Fruit fly (Drosophila melanogaster) whole organism, embryonic: ENCODE results near the gene CG13055.

Experiments used
- Blimp-1 ChIP-seq: fragments of 200-800 bp; sonication (Bioruptor generic); optimal IDR thresholded peaks from 3 replicates; lab custom pipeline; 2018; ENCODE audit warnings: missing biosample characterization, missing genetic modification characterization, mild to moderate bottlenecking, moderate library complexity, missing genetic modification reagents
- CG12104 ChIP-seq: fragments of 200-800 bp; sonication (Bioruptor generic); optimal IDR thresholded peaks from 3 replicates; lab custom pipeline; 2016; ENCODE audit warnings: missing biosample characterization, missing genetic modification characterization
- CG15601 ChIP-seq: fragments of 200-800 bp; sonication (Bioruptor generic); optimal IDR thresholded peaks from 3 replicates; lab custom pipeline; 2019; ENCODE audit warnings: missing biosample characterization, mild to moderate bottlenecking, missing genetic modification characterization, moderate library complexity
- CG1602 ChIP-seq: fragments of 200-800 bp; sonication (Bioruptor generic); optimal IDR thresholded peaks from 3 replicates; lab custom pipeline; 2016; ENCODE audit warnings: missing biosample characterization, missing genetic modification characterization
- CG17802 ChIP-seq: fragments of 200-800 bp; sonication (Bioruptor generic); optimal IDR thresholded peaks from 2 replicates; lab custom pipeline; 2018; ENCODE audit warnings: missing biosample characterization, mild to moderate bottlenecking, missing genetic modification characterization, moderate library complexity
- CG2202 ChIP-seq: fragments of 200-800 bp; sonication (Bioruptor generic); optimal IDR thresholded peaks from 2 replicates; lab custom pipeline; 2018; ENCODE audit warnings: missing biosample characterization, mild to moderate bottlenecking, missing genetic modification characterization
- CG6175 ChIP-seq: fragments of 200-800 bp; sonication (Bioruptor generic); IDR thresholded peaks from 3 replicates; pipeline ENCODE4 v1.3.6; 2022; ENCODE audit warnings: missing biosample characterization, missing genetic modification characterization
- CG6254 ChIP-seq: fragments of 200-800 bp; sonication (Bioruptor generic); optimal IDR thresholded peaks from 3 replicates; lab custom pipeline; 2017; ENCODE audit warnings: mild to moderate bottlenecking, missing biosample characterization, missing genetic modification reagents, missing genetic modification characterization
- CG8089 ChIP-seq: fragments of 200-800 bp; sonication (Bioruptor generic); optimal IDR thresholded peaks from 3 replicates; lab custom pipeline; 2016; ENCODE audit warnings: missing biosample characterization, missing genetic modification characterization
- CG9437 ChIP-seq: fragments of 200-800 bp; sonication (Bioruptor generic); optimal IDR thresholded peaks from 2 replicates; lab custom pipeline; 2018; ENCODE audit warnings: missing biosample characterization, mild to moderate bottlenecking, missing genetic modification characterization
- CG9797 ChIP-seq: fragments of 200-800 bp; sonication (Bioruptor generic); optimal IDR thresholded peaks from 3 replicates; lab custom pipeline; 2018; ENCODE audit warnings: missing biosample characterization, mild to moderate bottlenecking, missing genetic modification characterization
- Camta ChIP-seq: fragments of 200-800 bp; sonication (Bioruptor generic); optimal IDR thresholded peaks from 2 replicates; lab custom pipeline; 2016; ENCODE audit warnings: missing biosample characterization, missing genetic modification characterization
- Dfd ChIP-seq, 2 experiments: fragments of >200 bp; optimal IDR thresholded peaks; 2 replicates each; lab custom pipeline; 2017; ENCODE audit warnings: missing biosample characterization in 2 of 2, missing genetic modification characterization in 2 of 2
- Dip2 ChIP-seq: fragments of 200-800 bp; sonication (Bioruptor generic); IDR thresholded peaks from 2 replicates; pipeline ENCODE4 v1.3.6; 2022; ENCODE audit warnings: missing biosample characterization, missing genetic modification characterization
- Dp ChIP-seq: fragments of 200-800 bp; sonication (Bioruptor generic); optimal IDR thresholded peaks from 2 replicates; lab custom pipeline; 2018; ENCODE audit warnings: missing biosample characterization, mild to moderate bottlenecking, missing genetic modification characterization, moderate library complexity
- Kr ChIP-seq: fragments of 200-800 bp; sonication (Bioruptor generic); optimal IDR thresholded peaks from 2 replicates; lab custom pipeline; 2017; ENCODE audit warnings: missing biosample characterization, mild to moderate bottlenecking, missing genetic modification characterization
- Lim3 ChIP-seq: fragments of 200-800 bp; sonication (Bioruptor generic); IDR thresholded peaks from 2 replicates; pipeline ENCODE4 v1.3.6; 2022; ENCODE audit warnings: missing biosample characterization, missing genetic modification characterization
- Ptx1 ChIP-seq: fragments of 200-800 bp; sonication (Bioruptor generic); IDR thresholded peaks from 2 replicates; pipeline ENCODE4 v1.3.6; 2022; ENCODE audit warnings: missing biosample characterization, missing genetic modification characterization
- Usf ChIP-seq: fragments of 200-800 bp; sonication (Bioruptor generic); optimal IDR thresholded peaks from 2 replicates; lab custom pipeline; 2017; ENCODE audit warnings: missing genotype, missing biosample characterization, missing genetic modification characterization
- abd-A ChIP-seq: fragments of 200-800 bp; sonication (Bioruptor generic); optimal IDR thresholded peaks from 3 replicates; lab custom pipeline; 2019; ENCODE audit warnings: missing biosample characterization, mild to moderate bottlenecking, missing genetic modification characterization, moderate library complexity
- bsh ChIP-seq, 2 experiments: fragments of 200-800 bp; sonication (Bioruptor generic); optimal IDR thresholded peaks; 2 replicates each; lab custom pipeline; 2017 to 2018; ENCODE audit warnings: mild to moderate bottlenecking in 2 of 2, missing biosample characterization in 2 of 2, missing genetic modification characterization in 2 of 2, moderate library complexity in 1 of 2
- cato ChIP-seq: fragments of 200-800 bp; sonication (Bioruptor generic); optimal IDR thresholded peaks from 2 replicates; lab custom pipeline; 2016; ENCODE audit warnings: missing biosample characterization, missing genetic modification characterization, borderline replicate concordance
- chinmo ChIP-seq: fragments of 200-800 bp; sonication (Bioruptor generic); IDR thresholded peaks from 4 replicates; pipeline ENCODE4 v1.3.6; 2022; ENCODE audit warnings: missing biosample characterization, missing genetic modification characterization; ENCODE audit not compliant: partially characterized antibody
- dmrt99B ChIP-seq: fragments of 200-800 bp; sonication (Bioruptor generic); optimal IDR thresholded peaks from 2 replicates; lab custom pipeline; 2018; ENCODE audit warnings: missing biosample characterization, mild to moderate bottlenecking, missing genetic modification characterization, moderate library complexity
- ewg ChIP-seq: fragments of 200-800 bp; sonication (Bioruptor generic); optimal IDR thresholded peaks from 3 replicates; lab custom pipeline; 2017; ENCODE audit warnings: mild to moderate bottlenecking, missing biosample characterization, missing genetic modification reagents, missing genetic modification characterization
- her ChIP-seq: fragments of 200-800 bp; sonication (Bioruptor generic); optimal IDR thresholded peaks from 2 replicates; lab custom pipeline; 2016; ENCODE audit warnings: missing biosample characterization, missing genetic modification characterization
- insv ChIP-seq, 2 experiments: fragments of 200-800 bp; sonication (Bioruptor generic); optimal IDR thresholded peaks; 3 replicates each; lab custom pipeline; 2016 to 2018; ENCODE audit warnings: missing biosample characterization in 2 of 2, missing genetic modification characterization in 2 of 2
- inv ChIP-seq: fragments of 200-800 bp; sonication (Bioruptor generic); IDR thresholded peaks from 2 replicates; pipeline ENCODE4 v1.3.6; 2022; ENCODE audit warnings: missing biosample characterization, missing genetic modification characterization; ENCODE audit not compliant: partially characterized antibody
- kah ChIP-seq: fragments of 200-800 bp; sonication (Bioruptor generic); optimal IDR thresholded peaks from 2 replicates; lab custom pipeline; 2018; ENCODE audit warnings: missing biosample characterization, mild to moderate bottlenecking, missing genetic modification characterization
- nom ChIP-seq: fragments of 200-800 bp; sonication (Bioruptor generic); optimal IDR thresholded peaks from 2 replicates; lab custom pipeline; 2017; ENCODE audit warnings: missing biosample characterization, missing genetic modification characterization, mild to moderate bottlenecking, moderate library complexity, missing genetic modification reagents
- ranshi ChIP-seq: fragments of 200-800 bp; sonication (Bioruptor generic); IDR thresholded peaks from 2 replicates; pipeline ENCODE4 v1.3.6; 2022; ENCODE audit warnings: missing biosample characterization, missing genetic modification characterization
- sc ChIP-seq, 3 experiments: fragments of >200 bp in 2 of 3; fragments of 200-800 bp in 1 of 3; sonication (Bioruptor generic) in 1 of 3; optimal IDR thresholded peaks; 2 replicates in 2 of 3; 3 replicates in 1 of 3; lab custom pipeline; 2017; ENCODE audit warnings: mild to moderate bottlenecking in 1 of 3, missing biosample characterization in 1 of 3, missing genetic modification characterization in 1 of 3, missing genetic modification reagents in 1 of 3
- sug ChIP-seq: fragments of 200-800 bp; optimal IDR thresholded peaks from 2 replicates; lab custom pipeline; 2019; ENCODE audit warnings: missing biosample characterization, mild to moderate bottlenecking, missing genetic modification characterization, moderate library complexity
- trem ChIP-seq: fragments of 200-800 bp; optimal IDR thresholded peaks from 3 replicates; lab custom pipeline; 2019; ENCODE audit warnings: missing biosample characterization, mild to moderate bottlenecking, missing genetic modification characterization, moderate library complexity
- wdn ChIP-seq: fragments of 200-800 bp; sonication (Bioruptor generic); IDR thresholded peaks from 2 replicates; pipeline ENCODE4 v1.3.6; 2022; ENCODE audit warnings: missing biosample characterization, missing genetic modification characterization

Gene CG13055

dm6 chr3L:16265000-16265399, 12.8 kb upstream of the CG13055 start, which contains the start of the genes CG13051 and CG13069:
Gene CG13051 (minus strand): TSS chr3L:16265100.
Gene CG13069 (plus strand): TSS chr3L:16265385.
- TF ChIP-seq Dfd (GFP tag; optimal IDR thresholded peaks at IDR 0.05; lab: Kevin White, UChicago) (no peak), Blimp-1 (GFP tag; lab: Kevin White, UChicago) (no peak), sug (tag; lab: Kevin White, UChicago) (no peak), chinmo (GFP tag; lab: Robert Waterston, UW) (0 out of 4 replicates have a peak, but pooled peaks have one; percentile 15), ranshi (no peak)

- no peak for TF ChIP-seq Blimp-1 (GFP tag; lab: Kevin White, UChicago)
- TF ChIP-seq CG8089 = no peak
- TF ChIP-seq CG17802 (tag; lab: Kevin White, UChicago) = no peak
- no peak for TF ChIP-seq CG2202 (tag; lab: Kevin White, UChicago)
- TF ChIP-seq, all 482 proteins: peak for 0
These were observed 10.9 kb upstream of the CG13055 start, which contains the start of gene CG13070 for dm6 chr3L:16263043-16263442. Gene CG13070 (plus strand): TSS chr3L:16263343.

dm6 chr3L:16262440-16262839, 10.3 kb upstream of the CG13055 start, which contains the start of gene CG13071:
Gene CG13071 (plus strand): TSS chr3L:16262740.
- TF ChIP-seq dmrt99B (tag; lab: Kevin White, UChicago) (no peak), ewg (GFP tag; lab: Kevin White, UChicago) (no peak), sc (optimal IDR thresholded peaks at IDR 0.05; lab: Kevin White, UChicago) (no peak), sc (GFP tag; optimal IDR thresholded peaks at IDR 0.05; lab: Kevin White, UChicago) (no peak), wdn (no peak), CG15601 (tag; lab: Kevin White, UChicago) (no peak), abd-A (tag; lab: Kevin White, UChicago) (no peak), Kr (GFP tag; lab: Kevin White, UChicago) (no peak), CG6254 (GFP tag; lab: Kevin White, UChicago) (no peak), inv (GFP tag; lab: Robert Waterston, UW) (no peak), CG2202 (tag; lab: Kevin White, UChicago) (no peak), CG6175 (GFP tag; lab: Robert Waterston, UW) (no peak), Usf (GFP tag; lab: Kevin White, UChicago) (no peak), CG1602 (GFP tag; lab: Kevin White, UChicago) (no peak), cato (GFP tag; lab: Kevin White, UChicago) (no peak), CG12104 (GFP tag; lab: Kevin White, UChicago) (no peak)

- TF ChIP-seq her (GFP tag; lab: Kevin White, UChicago) (no peak), Dp (GFP tag; lab: Kevin White, UChicago) (no peak), CG9797 (GFP tag; lab: Kevin White, UChicago) (no peak), Kr (GFP tag; lab: Kevin White, UChicago) (no peak), Lim3 (no peak), Ptx1 (GFP tag; lab: Robert Waterston, UW) (no peak), Dip2 (GFP tag; lab: Robert Waterston, UW) (no peak), insv (GFP tag; optimal IDR thresholded peaks at IDR 0.05; lab: Kevin White, UChicago) (no peak), trem (tag; lab: Kevin White, UChicago) (no peak), ranshi (no peak), CG9437 (GFP tag; lab: Kevin White, UChicago) (no peak)
- TF ChIP-seq, all 482 proteins: peak for 0
These were observed 9.3 kb upstream of the CG13055 start, which contains the start of gene CG34247 for dm6 chr3L:16261505-16261904. Gene CG34247 (minus strand): TSS chr3L:16261605.

dm6 chr3L:16259552-16259951, 7.4 kb upstream of the CG13055 start, which contains the start of gene CG13053:
Gene CG13053 (minus strand): TSS chr3L:16259722.
- TF ChIP-seq nom (GFP tag; lab: Kevin White, UChicago) (peak; percentile 37), bsh (GFP tag; optimal IDR thresholded peaks at IDR 0.05; lab: Kevin White, UChicago) (peak in 1 of 2 experiments; percentile 55), kah (GFP tag; lab: Kevin White, UChicago) (no peak), sc (optimal IDR thresholded peaks at IDR 0.05; lab: Kevin White, UChicago) (no peak), sc (GFP tag; optimal IDR thresholded peaks at IDR 0.05; lab: Kevin White, UChicago) (no peak), Camta (no peak)
